Fruit fly (Drosophila melanogaster): ENCODE results near the gene CG33181.

CG33181 gene

DNA sequence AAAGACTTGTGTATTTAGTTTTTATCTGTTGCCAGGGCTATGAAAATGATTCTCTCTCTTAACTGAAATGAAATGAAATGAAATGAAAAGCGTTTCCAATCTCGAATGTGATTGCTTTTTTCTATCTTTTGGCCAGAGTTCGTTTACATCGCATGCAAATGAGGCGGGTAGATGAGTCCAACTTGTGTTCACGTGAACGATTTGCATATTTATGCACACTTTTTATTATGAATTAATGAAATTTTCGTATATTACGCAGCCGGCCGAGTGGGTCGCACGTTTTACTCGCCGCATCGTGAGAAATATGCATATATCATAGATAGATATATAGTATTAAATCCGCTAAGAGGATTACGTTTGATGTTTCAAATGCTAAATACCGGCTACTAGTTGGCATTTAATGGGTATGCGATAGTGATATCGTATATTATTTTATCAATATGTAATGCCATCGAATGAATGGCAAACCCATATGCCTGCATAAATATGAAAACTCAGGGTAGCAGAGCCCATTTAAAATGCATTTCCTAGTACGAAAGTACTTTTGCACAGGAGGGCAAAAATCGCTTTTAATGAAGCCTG, 16.0 kb downstream of the CG33181 start:
- TF ChIP-seq CG15710 (tag; optimal IDR thresholded peaks at IDR 0.05) (no peak), fd96Ca (GFP tag; IDR thresholded peaks at IDR 0.05) (no peak), gl (tag; optimal IDR thresholded peaks at IDR 0.05) (no peak), CG8301 (tag; optimal IDR thresholded peaks at IDR 0.05) (no peak), Snoo (tag; optimal IDR thresholded peaks at IDR 0.05) (no peak), EcR (GFP tag; optimal IDR thresholded peaks at IDR 0.05) (no peak), CG12605 (GFP tag; IDR thresholded peaks at IDR 0.05) (no peak), CG17806 (tag; optimal IDR thresholded peaks at IDR 0.05) (no peak), CG14655 (GFP tag; optimal IDR thresholded peaks at IDR 0.05) (no peak), rn (GFP tag; IDR thresholded peaks at IDR 0.05) (no peak), CG32121 (GFP tag; IDR thresholded peaks at IDR 0.05) (no peak), CG10348 (GFP tag; IDR thresholded peaks at IDR 0.05) (no peak)

DNA sequence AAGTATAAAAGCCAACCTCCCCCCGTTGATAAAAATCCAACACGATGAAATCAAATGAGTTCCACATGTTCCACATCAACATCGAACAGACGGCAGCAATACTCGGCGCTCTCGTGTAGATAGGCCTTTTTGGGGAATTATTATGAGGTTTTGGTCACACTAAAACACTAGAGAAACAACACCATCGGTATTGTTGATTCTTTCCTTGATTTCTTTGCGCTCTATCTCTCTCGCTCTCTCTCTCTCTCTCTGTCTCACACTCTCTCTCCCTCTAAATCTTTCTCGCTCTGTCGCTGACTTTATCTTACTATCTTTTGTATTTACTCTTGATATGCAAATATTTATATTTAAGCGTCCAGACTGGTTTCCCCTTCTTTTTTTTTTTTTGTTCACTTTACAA, 21.6 kb downstream of the CG33181 start:
- TF ChIP-seq Pif1A (GFP tag; optimal IDR thresholded peaks at IDR 0.05): peak; percentile 1
- no peak for TF ChIP-seq D1 (tag; optimal IDR thresholded peaks at IDR 0.05)
- TF ChIP-seq CG14655 (GFP tag; optimal IDR thresholded peaks at IDR 0.05): no peak
- TF ChIP-seq rn (GFP tag; IDR thresholded peaks at IDR 0.05): no peak
- TF ChIP-seq CG10348 (GFP tag; IDR thresholded peaks at IDR 0.05): no peak

DNA sequence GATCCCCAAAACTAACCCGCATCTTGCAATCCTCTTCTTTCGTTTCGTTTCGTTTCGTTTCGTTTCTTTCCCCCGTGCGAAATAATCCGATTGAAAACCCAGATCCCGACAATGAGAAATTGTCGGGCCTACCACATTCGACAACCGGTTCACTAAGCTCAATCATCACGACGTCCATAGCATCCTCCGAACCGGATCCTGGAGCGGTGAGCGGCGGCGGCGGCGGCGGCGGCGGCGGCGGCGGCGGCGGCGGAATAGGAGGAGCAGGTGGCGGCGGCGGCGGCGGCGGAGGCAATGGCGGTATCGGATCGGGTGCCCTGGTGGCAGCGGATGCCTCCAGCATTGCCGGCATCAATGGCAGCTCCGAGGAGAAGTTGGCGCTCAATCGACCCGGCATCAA, 23.1 kb downstream of the CG33181 start:
- TF ChIP-seq CG13204 (GFP tag; optimal IDR thresholded peaks at IDR 0.05) (peak; percentile 72), CG17806 (tag; optimal IDR thresholded peaks at IDR 0.05) (no peak), Pif1B (GFP tag; optimal IDR thresholded peaks at IDR 0.05) (no peak), Ets98B (GFP tag; IDR thresholded peaks at IDR 0.05) (no peak), CG34367 (tag; optimal IDR thresholded peaks at IDR 0.05) (no peak)

DNA sequence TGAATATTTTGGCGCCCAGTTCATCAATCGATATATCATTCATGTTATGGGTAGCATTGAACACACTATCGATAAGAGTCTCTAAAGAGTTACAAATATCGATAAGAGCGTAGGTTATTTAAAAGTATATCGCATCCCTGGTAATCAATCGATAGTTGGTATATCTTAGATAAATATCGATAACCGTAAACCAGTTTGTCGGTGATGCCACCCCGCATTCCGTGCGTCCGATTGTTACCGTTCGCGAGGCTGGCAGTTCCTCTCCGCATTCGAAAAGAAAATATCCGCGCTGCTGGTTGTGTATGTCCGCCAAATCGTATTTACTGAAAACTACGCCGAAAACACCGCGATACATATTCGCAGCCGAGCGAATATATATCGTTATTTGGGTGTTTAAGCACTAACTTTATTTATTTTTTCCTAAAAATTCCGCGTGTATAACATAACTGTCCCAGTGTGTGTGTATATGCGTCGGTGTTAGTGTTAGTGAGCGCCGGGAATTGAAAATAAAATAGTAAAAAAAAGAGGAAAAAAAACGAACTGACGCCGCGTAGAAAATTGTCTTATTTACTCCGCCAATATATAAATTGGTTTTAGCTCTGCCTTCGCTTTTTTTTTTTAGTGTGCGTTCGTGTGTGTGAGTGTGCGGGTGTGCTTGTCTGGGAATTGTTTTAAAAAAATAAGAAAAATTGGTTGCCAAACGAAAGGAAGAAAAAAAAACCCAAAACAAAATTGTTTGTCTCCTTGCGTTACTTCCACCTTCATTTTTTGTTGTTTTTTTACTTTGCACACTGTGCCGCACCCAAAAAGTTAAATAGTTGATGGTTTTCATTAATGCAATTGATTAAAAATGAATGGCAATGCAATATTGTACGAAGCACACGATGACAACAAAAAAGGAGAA, 28.2 kb downstream of the CG33181 start, which contains the start of gene Nrg:
Gene Nrg, plus strand, starts transcription at position 253 of the 904 bp plus-strand sequence.
- TF ChIP-seq D1 (tag; optimal IDR thresholded peaks at IDR 0.05): peak; percentile 26
- no peak for TF ChIP-seq CG15710 (tag; optimal IDR thresholded peaks at IDR 0.05)
- TF ChIP-seq CG4496 (GFP tag; IDR thresholded peaks at IDR 0.05): 0 out of 3 replicates have a peak, but pooled peaks have one; percentile 51
- peak; percentile 50 for TF ChIP-seq CG32121 (GFP tag; IDR thresholded peaks at IDR 0.05)
- no peak for TF ChIP-seq CG12605 (GFP tag; IDR thresholded peaks at IDR 0.05)
- TF ChIP-seq Ets98B (GFP tag; IDR thresholded peaks at IDR 0.05): no peak; the same call in 1 of the 2 replicates
- peak; percentile 1 for TF ChIP-seq CG9948 (tag; optimal IDR thresholded peaks at IDR 0.05)
- no peak for TF ChIP-seq CG10348 (GFP tag; IDR thresholded peaks at IDR 0.05)
- TF ChIP-seq CG17806 (tag; optimal IDR thresholded peaks at IDR 0.05): no peak
- TF ChIP-seq Pif1A (GFP tag; optimal IDR thresholded peaks at IDR 0.05): peak; percentile 47
- TF ChIP-seq fd96Ca (GFP tag; IDR thresholded peaks at IDR 0.05): peak; percentile 27; the same call in 1 of the 3 replicates

dm6 chrX:8518025-8518661, 29.0 kb downstream of the CG33181 start:
- TF ChIP-seq fd96Ca (GFP tag; IDR thresholded peaks at IDR 0.05): no peak
- TF ChIP-seq CG32121 (GFP tag; IDR thresholded peaks at IDR 0.05): no peak
- TF ChIP-seq CG4496 (GFP tag; IDR thresholded peaks at IDR 0.05): peak; percentile 48; the same call in 2 of the 3 replicates
- no peak for TF ChIP-seq Pif1A (GFP tag; optimal IDR thresholded peaks at IDR 0.05)
- TF ChIP-seq rn (GFP tag; IDR thresholded peaks at IDR 0.05): no peak
- no peak for TF ChIP-seq Pif1B (GFP tag; optimal IDR thresholded peaks at IDR 0.05)
- peak; percentile 14 for TF ChIP-seq CG8159 (tag; optimal IDR thresholded peaks at IDR 0.05)
- no peak for TF ChIP-seq CG10348 (GFP tag; IDR thresholded peaks at IDR 0.05)
- TF ChIP-seq CG34367 (tag; optimal IDR thresholded peaks at IDR 0.05): peak; percentile 17
- TF ChIP-seq CG15710 (tag; optimal IDR thresholded peaks at IDR 0.05): peak; percentile 16
- TF ChIP-seq CG12605 (GFP tag; IDR thresholded peaks at IDR 0.05): peak; percentile 5; the same call in 1 of the 2 replicates
- no peak for TF ChIP-seq CG9948 (tag; optimal IDR thresholded peaks at IDR 0.05)
- peak; percentile 16 for TF ChIP-seq EcR (GFP tag; optimal IDR thresholded peaks at IDR 0.05)
- peak; percentile 19 for TF ChIP-seq gl (tag; optimal IDR thresholded peaks at IDR 0.05)

dm6 chrX:8520517-8520916, 31.4 kb downstream of the CG33181 start:
- TF ChIP-seq Pif1A (GFP tag; optimal IDR thresholded peaks at IDR 0.05): no peak
- no peak for TF ChIP-seq CG9948 (tag; optimal IDR thresholded peaks at IDR 0.05)
- no peak for TF ChIP-seq CG14655 (GFP tag; optimal IDR thresholded peaks at IDR 0.05)
- TF ChIP-seq CG13204 (GFP tag; optimal IDR thresholded peaks at IDR 0.05): no peak
- TF ChIP-seq CG34367 (tag; optimal IDR thresholded peaks at IDR 0.05): no peak
- no peak for TF ChIP-seq CG8301 (tag; optimal IDR thresholded peaks at IDR 0.05)
- TF ChIP-seq rn (GFP tag; IDR thresholded peaks at IDR 0.05): no peak
- TF ChIP-seq EcR (GFP tag; optimal IDR thresholded peaks at IDR 0.05): no peak
- no peak for TF ChIP-seq CG32121 (GFP tag; IDR thresholded peaks at IDR 0.05)
- no peak for TF ChIP-seq CG4496 (GFP tag; IDR thresholded peaks at IDR 0.05)
- no peak for TF ChIP-seq gl (tag; optimal IDR thresholded peaks at IDR 0.05)
- no peak for TF ChIP-seq CG17806 (tag; optimal IDR thresholded peaks at IDR 0.05)
- TF ChIP-seq CG15710 (tag; optimal IDR thresholded peaks at IDR 0.05): no peak
- TF ChIP-seq CG8159 (tag; optimal IDR thresholded peaks at IDR 0.05): no peak
